Worm (Caenorhabditis elegans): ENCODE data around the gene ZC204.17.

- TF ChIP-seq cnd-1 (tag; optimal IDR thresholded peaks at IDR 0.05) (no peak), unc-39 (tag; optimal IDR thresholded peaks at IDR 0.05) (no peak), mls-2 (tag; optimal IDR thresholded peaks at IDR 0.05) (no peak), nhr-76 (tag; optimal IDR thresholded peaks at IDR 0.05) (no peak)
Measured at ce11 chrII:1651804-1652203, 5.7 kb upstream of the ZC204.17 start, which contains the start of gene fbxb-16.
